Worm (Caenorhabditis elegans) whole organism, early embryonic: ENCODE results near the gene dmd-9.

Experiments used
- B0310.2 ChIP-seq: sonication (generic microtip); optimal IDR thresholded peaks from 2 replicates; lab custom pipeline; 2016; ENCODE audit warnings: mild to moderate bottlenecking, missing genetic modification characterization, missing compliant biosample characterization
- aly-1 ChIP-seq: sonication (generic microtip); optimal IDR thresholded peaks from 2 replicates; lab custom pipeline; 2016; ENCODE audit warnings: missing genetic modification characterization, missing compliant biosample characterization
- ama-1 ChIP-seq: fragments of 150-350 bp; optimal IDR thresholded peaks from 2 replicates; lab custom pipeline; 2014
- ceh-13 ChIP-seq: fragments of 200-800 bp; sonication (Bioruptor generic); optimal IDR thresholded peaks from 2 replicates; lab custom pipeline; 2018; ENCODE audit warnings: mild to moderate bottlenecking, missing genetic modification characterization, missing compliant biosample characterization
- ceh-36 ChIP-seq: sonication (generic microtip); optimal IDR thresholded peaks from 2 replicates; lab custom pipeline; 2016; ENCODE audit warnings: missing genetic modification characterization, inconsistent platforms, missing compliant biosample characterization
- flt-1 ChIP-seq: fragments of 200-800 bp; sonication (Bioruptor generic); IDR thresholded peaks from 2 replicates; pipeline ENCODE4 v1.3.6; 2022; ENCODE audit warnings: missing genetic modification characterization, missing compliant biosample characterization
- hmbx-1 ChIP-seq: sonication (generic microtip); optimal IDR thresholded peaks from 2 replicates; lab custom pipeline; 2016; ENCODE audit warnings: mild to moderate bottlenecking, missing genetic modification characterization, missing compliant biosample characterization
- hmg-4 ChIP-seq: fragments of 200-800 bp; sonication (Bioruptor generic); optimal IDR thresholded peaks from 2 replicates; lab custom pipeline; 2018; ENCODE audit warnings: mild to moderate bottlenecking, missing genetic modification characterization, missing compliant biosample characterization
- hnd-1 ChIP-seq: sonication (generic microtip); optimal IDR thresholded peaks from 2 replicates; lab custom pipeline; 2016; ENCODE audit warnings: missing genetic modification characterization, missing compliant biosample characterization
- pes-1 ChIP-seq: fragments of 200-800 bp; sonication (Bioruptor generic); IDR thresholded peaks from 2 replicates; pipeline ENCODE4 v1.3.6; 2022; ENCODE audit warnings: missing genetic modification reagents, missing genetic modification characterization, missing compliant biosample characterization
- tbx-11 ChIP-seq: fragments of 200-800 bp; sonication (Bioruptor generic); IDR thresholded peaks from 2 replicates; pipeline ENCODE4 v1.3.6; 2022; ENCODE audit warnings: missing genetic modification characterization, missing compliant biosample characterization
- tbx-37 ChIP-seq: fragments of 200-800 bp; sonication (Bioruptor generic); conservative IDR thresholded peaks from 2 replicates; pipeline ENCODE4 v1.3.6; 2022; ENCODE audit warnings: missing genetic modification reagents, missing genetic modification characterization, missing compliant biosample characterization
- tra-4 ChIP-seq: sonication (generic microtip); optimal IDR thresholded peaks from 2 replicates; lab custom pipeline; 2017; ENCODE audit warnings: missing genetic modification characterization, missing compliant biosample characterization

- TF ChIP-seq ama-1 (lab: Kevin White, UChicago), result no peak
- TF ChIP-seq pes-1 (GFP tag; lab: Robert Waterston, UW), result no peak
- TF ChIP-seq hmg-4 (GFP tag; lab: Kevin White, UChicago), result no peak
- TF ChIP-seq tbx-11, result no peak
- TF ChIP-seq B0310.2 (tag; lab: Kevin White, UChicago), result no peak
- TF ChIP-seq ceh-13 (GFP tag; lab: Kevin White, UChicago), result no peak
- no peak for TF ChIP-seq tra-4 (tag; lab: Kevin White, UChicago)
- TF ChIP-seq ceh-36 (tag; lab: Kevin White, UChicago), result no peak
- TF ChIP-seq hnd-1 (tag; lab: Kevin White, UChicago), result no peak
- TF ChIP-seq aly-1 (tag; lab: Kevin White, UChicago), result no peak
- TF ChIP-seq flt-1 (GFP tag; lab: Robert Waterston, UW), result no peak
- TF ChIP-seq hmbx-1 (tag; lab: Kevin White, UChicago), result no peak
- no peak for TF ChIP-seq tbx-37 (GFP tag; lab: Robert Waterston, UW)
These were observed 5.9 kb upstream of the dmd-9 start for ce11 chrIV:3260216-3260615.
